Worm (Caenorhabditis elegans): ENCODE results near the gene nep-17.

DNA sequence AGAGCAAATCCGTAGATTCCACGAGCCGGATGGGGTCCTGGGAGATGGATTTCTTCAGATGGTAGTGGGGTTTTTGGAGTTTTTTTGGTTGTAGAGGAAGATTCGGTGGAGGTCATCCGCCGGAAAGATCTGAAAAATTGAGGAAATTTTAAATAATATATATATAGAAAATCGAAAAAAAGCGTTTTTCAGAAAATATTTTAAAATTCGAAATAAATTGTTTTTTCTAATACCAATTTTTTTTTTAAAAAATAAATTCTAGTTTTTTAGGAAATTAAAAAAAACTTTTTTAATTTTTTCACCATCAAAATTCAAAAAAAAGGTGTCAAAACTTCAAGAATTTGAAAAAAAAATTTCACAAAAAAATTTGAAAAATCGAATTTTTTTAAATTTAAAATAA is 33.3 kb downstream of the nep-17 start, which contains the start of the genes noa-1 and Y48E1B.17:
- TF ChIP-seq F13H6.1 (tag; optimal IDR thresholded peaks at IDR 0.05) (no peak), mdl-1 (tag; optimal IDR thresholded peaks at IDR 0.05) (no peak), lsy-2 (tag; optimal IDR thresholded peaks at IDR 0.05) (no peak), lin-39 (tag; optimal IDR thresholded peaks at IDR 0.05) (no peak), elt-1 (tag; optimal IDR thresholded peaks at IDR 0.05) (no peak), nhr-10 (tag; optimal IDR thresholded peaks at IDR 0.05) (no peak), unc-62 (GFP tag; optimal IDR thresholded peaks at IDR 0.05) (no peak), nhr-12 (tag; optimal IDR thresholded peaks at IDR 0.05) (no peak), lin-13 (GFP tag; optimal IDR thresholded peaks at IDR 0.05) (no peak), skn-1 (tag; optimal IDR thresholded peaks at IDR 0.05) (no peak), egl-27 (tag; optimal IDR thresholded peaks at IDR 0.05) (no peak), nhr-237 (tag; optimal IDR thresholded peaks at IDR 0.05) (no peak), elt-3 (tag; optimal IDR thresholded peaks at IDR 0.05) (no peak), ceh-82 (tag; optimal IDR thresholded peaks at IDR 0.05) (no peak)

Measured in whole organism, L2 larva.